Fruit fly (Drosophila melanogaster) S2 (cell line): Measurements from ENCODE around the gene Kyat.

ENCODE experiments used
- CG8478 ChIP-seq: fragments of >200 bp; optimal IDR thresholded peaks from 2 replicates; lab custom pipeline; 2018
- CTCF ChIP-seq, 2 experiments: fragments of >200 bp; optimal IDR thresholded peaks; 2 replicates each; lab custom pipeline; 2018

dm6 chr3R:11812881-11813466 lies 9.3 kb downstream of the Kyat start, which contains the start of gene ClC-a:
- TF ChIP-seq CG8478 (lab: Kevin White, UChicago) (no peak), CTCF (optimal IDR thresholded peaks at IDR 0.05; lab: Kevin White, UChicago) (no peak)
